Worm (Caenorhabditis elegans) whole organism, early embryonic: ENCODE measurements around the gene F09C6.15.

ENCODE experiments used
- B0310.2 ChIP-seq: sonication (generic microtip); optimal IDR thresholded peaks from 2 replicates; lab custom pipeline; 2016; ENCODE audit warnings: mild to moderate bottlenecking, missing genetic modification characterization, missing compliant biosample characterization
- F13C5.2 ChIP-seq: sonication (generic microtip); optimal IDR thresholded peaks from 2 replicates; lab custom pipeline; 2017; ENCODE audit warnings: mild to moderate bottlenecking, missing genetic modification characterization, inconsistent platforms, missing compliant biosample characterization
- aly-1 ChIP-seq: sonication (generic microtip); optimal IDR thresholded peaks from 2 replicates; lab custom pipeline; 2016; ENCODE audit warnings: missing genetic modification characterization, missing compliant biosample characterization
- ama-1 ChIP-seq: fragments of 150-350 bp; optimal IDR thresholded peaks from 2 replicates; lab custom pipeline; 2014
- ceh-13 ChIP-seq: fragments of 200-800 bp; sonication (Bioruptor generic); optimal IDR thresholded peaks from 2 replicates; lab custom pipeline; 2018; ENCODE audit warnings: mild to moderate bottlenecking, missing genetic modification characterization, missing compliant biosample characterization
- ceh-36 ChIP-seq: sonication (generic microtip); optimal IDR thresholded peaks from 2 replicates; lab custom pipeline; 2016; ENCODE audit warnings: missing genetic modification characterization, inconsistent platforms, missing compliant biosample characterization
- ets-7 ChIP-seq: sonication (generic microtip); optimal IDR thresholded peaks from 2 replicates; lab custom pipeline; 2016; ENCODE audit warnings: missing genotype, missing genetic modification characterization, missing compliant biosample characterization
- flt-1 ChIP-seq: fragments of 200-800 bp; sonication (Bioruptor generic); IDR thresholded peaks from 2 replicates; pipeline ENCODE4 v1.3.6; 2022; ENCODE audit warnings: missing genetic modification characterization, missing compliant biosample characterization
- hmbx-1 ChIP-seq: sonication (generic microtip); optimal IDR thresholded peaks from 2 replicates; lab custom pipeline; 2016; ENCODE audit warnings: mild to moderate bottlenecking, missing genetic modification characterization, missing compliant biosample characterization
- hmg-4 ChIP-seq: fragments of 200-800 bp; sonication (Bioruptor generic); optimal IDR thresholded peaks from 2 replicates; lab custom pipeline; 2018; ENCODE audit warnings: mild to moderate bottlenecking, missing genetic modification characterization, missing compliant biosample characterization
- hnd-1 ChIP-seq: sonication (generic microtip); optimal IDR thresholded peaks from 2 replicates; lab custom pipeline; 2016; ENCODE audit warnings: missing genetic modification characterization, missing compliant biosample characterization
- pes-1 ChIP-seq: fragments of 200-800 bp; sonication (Bioruptor generic); IDR thresholded peaks from 2 replicates; pipeline ENCODE4 v1.3.6; 2022; ENCODE audit warnings: missing genetic modification reagents, missing genetic modification characterization, missing compliant biosample characterization
- scrt-1 ChIP-seq: fragments of 200-800 bp; sonication (Bioruptor generic); IDR thresholded peaks from 2 replicates; pipeline ENCODE4 v1.3.6; 2022; ENCODE audit warnings: missing genetic modification characterization, missing compliant biosample characterization
- sea-1 ChIP-seq: fragments of 200-800 bp; sonication (Bioruptor generic); conservative IDR thresholded peaks from 2 replicates; pipeline ENCODE4 v1.3.6; 2022; ENCODE audit warnings: missing genetic modification characterization, missing compliant biosample characterization
- tbx-11 ChIP-seq: fragments of 200-800 bp; sonication (Bioruptor generic); IDR thresholded peaks from 2 replicates; pipeline ENCODE4 v1.3.6; 2022; ENCODE audit warnings: missing genetic modification characterization, missing compliant biosample characterization
- tbx-37 ChIP-seq: fragments of 200-800 bp; sonication (Bioruptor generic); conservative IDR thresholded peaks from 2 replicates; pipeline ENCODE4 v1.3.6; 2022; ENCODE audit warnings: missing genetic modification reagents, missing genetic modification characterization, missing compliant biosample characterization
- tra-4 ChIP-seq: sonication (generic microtip); optimal IDR thresholded peaks from 2 replicates; lab custom pipeline; 2017; ENCODE audit warnings: missing genetic modification characterization, missing compliant biosample characterization

F09C6.15 gene

DNA sequence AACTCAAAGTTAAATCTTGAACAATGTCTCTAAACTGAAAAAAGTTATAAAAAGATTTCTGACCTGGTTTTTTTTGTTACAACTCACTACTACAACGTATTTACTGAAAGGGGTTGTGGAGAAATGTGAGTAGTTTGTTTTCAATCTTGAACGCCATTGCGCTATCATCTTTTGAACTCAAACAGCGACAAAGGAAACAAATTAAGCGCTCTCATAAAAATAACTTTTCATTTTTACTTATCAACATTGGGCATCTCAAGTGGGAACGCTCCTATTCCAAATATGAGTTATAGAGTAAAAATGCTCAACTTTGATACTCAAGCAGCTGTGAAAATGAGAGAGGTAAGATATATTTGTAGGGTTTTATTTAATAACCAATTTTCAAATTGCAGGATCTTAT is at the start of gene F09C6.15:
Gene F09C6.15 (plus strand): TSS at position 301 of the 400 bp plus-strand sequence.
- no peak for TF ChIP-seq ets-7 (tag; lab: Kevin White, UChicago)
- no peak for TF ChIP-seq hnd-1
- no peak for TF ChIP-seq tbx-37 (GFP tag; lab: Robert Waterston, UW)
- no peak for TF ChIP-seq aly-1
- TF ChIP-seq hmg-4 (GFP tag; lab: Kevin White, UChicago) = no peak
- TF ChIP-seq sea-1 (GFP tag; lab: Robert Waterston, UW) = no peak
- TF ChIP-seq ama-1 (lab: Kevin White, UChicago) = no peak
- no peak for TF ChIP-seq ceh-13 (GFP tag; lab: Kevin White, UChicago)
- no peak for TF ChIP-seq tbx-11 (GFP tag; lab: Robert Waterston, UW)
- TF ChIP-seq B0310.2 (tag; lab: Kevin White, UChicago) = no peak
- no peak for TF ChIP-seq flt-1 (GFP tag; lab: Robert Waterston, UW)
- no peak for TF ChIP-seq pes-1 (GFP tag; lab: Robert Waterston, UW)

DNA sequence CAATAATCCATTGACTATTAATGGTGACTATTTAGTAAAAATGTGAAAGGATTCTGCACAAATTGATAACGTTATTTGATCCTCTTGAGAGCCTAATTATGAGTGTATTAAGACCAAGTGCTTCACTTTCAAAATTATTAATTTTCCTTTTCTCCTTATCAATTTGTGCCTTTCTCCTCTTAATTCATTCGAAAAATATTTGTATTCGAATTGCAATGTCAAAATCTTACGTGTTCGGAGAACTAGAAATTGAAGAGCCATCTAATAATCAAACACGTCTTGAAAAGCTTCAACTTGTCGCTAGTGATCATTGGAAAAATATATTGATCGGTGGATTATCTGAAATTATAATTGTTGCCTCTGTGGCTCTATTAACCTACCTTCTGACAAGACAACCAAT is 45.0 kb upstream of the F09C6.15 start, which contains the start of the genes clec-36 and clec-26:
Gene clec-36 (minus strand): TSS at position 101 of the 400 bp plus-strand sequence.
Gene clec-26 (plus strand): TSS at position 114 of the 400 bp plus-strand sequence.
- no peak for TF ChIP-seq hnd-1
- no peak for TF ChIP-seq ama-1 (lab: Kevin White, UChicago)
- TF ChIP-seq tbx-11 (GFP tag; lab: Robert Waterston, UW) = no peak
- TF ChIP-seq ceh-13 (GFP tag; lab: Kevin White, UChicago) = no peak
- TF ChIP-seq aly-1 = no peak
- TF ChIP-seq tbx-37 (GFP tag; lab: Robert Waterston, UW) = no peak
- no peak for TF ChIP-seq B0310.2 (tag; lab: Kevin White, UChicago)
- TF ChIP-seq tra-4 = no peak
- no peak for TF ChIP-seq flt-1 (GFP tag; lab: Robert Waterston, UW)
- TF ChIP-seq ets-7 (tag; lab: Kevin White, UChicago) = no peak
- no peak for TF ChIP-seq ceh-36
- TF ChIP-seq hmg-4 (GFP tag; lab: Kevin White, UChicago) = no peak
- no peak for TF ChIP-seq pes-1 (GFP tag; lab: Robert Waterston, UW)
- no peak for TF ChIP-seq scrt-1 (GFP tag; lab: Robert Waterston, UW)
- no peak for TF ChIP-seq F13C5.2
- no peak for TF ChIP-seq sea-1 (GFP tag; lab: Robert Waterston, UW)
- TF ChIP-seq hmbx-1 (tag; lab: Kevin White, UChicago) = no peak

DNA sequence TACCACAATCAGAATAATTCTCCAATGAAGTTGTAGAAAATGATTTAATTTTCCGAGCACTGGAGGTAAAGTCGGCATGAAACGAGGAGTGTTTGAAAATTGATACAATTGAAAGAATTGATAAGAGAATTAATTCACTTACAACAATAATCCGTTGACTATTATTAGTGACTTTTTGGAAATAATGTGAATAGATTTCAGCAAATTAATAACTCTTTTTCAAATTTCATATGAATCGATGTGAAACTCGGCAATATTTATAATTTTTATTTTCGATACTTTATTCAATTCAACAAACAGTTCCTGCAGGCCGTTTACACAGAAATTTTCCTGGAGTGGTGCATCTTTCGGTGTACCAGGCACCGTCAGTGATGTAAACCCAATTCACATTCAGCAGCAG is 41.5 kb upstream of the F09C6.15 start, which contains the start of gene clec-37:
Gene clec-37 (minus strand): TSS at position 101 of the 400 bp plus-strand sequence.
- TF ChIP-seq B0310.2 (tag; lab: Kevin White, UChicago) (no peak), tbx-37 (GFP tag; lab: Robert Waterston, UW) (no peak), pes-1 (GFP tag; lab: Robert Waterston, UW) (no peak), ets-7 (tag; lab: Kevin White, UChicago) (no peak)

DNA sequence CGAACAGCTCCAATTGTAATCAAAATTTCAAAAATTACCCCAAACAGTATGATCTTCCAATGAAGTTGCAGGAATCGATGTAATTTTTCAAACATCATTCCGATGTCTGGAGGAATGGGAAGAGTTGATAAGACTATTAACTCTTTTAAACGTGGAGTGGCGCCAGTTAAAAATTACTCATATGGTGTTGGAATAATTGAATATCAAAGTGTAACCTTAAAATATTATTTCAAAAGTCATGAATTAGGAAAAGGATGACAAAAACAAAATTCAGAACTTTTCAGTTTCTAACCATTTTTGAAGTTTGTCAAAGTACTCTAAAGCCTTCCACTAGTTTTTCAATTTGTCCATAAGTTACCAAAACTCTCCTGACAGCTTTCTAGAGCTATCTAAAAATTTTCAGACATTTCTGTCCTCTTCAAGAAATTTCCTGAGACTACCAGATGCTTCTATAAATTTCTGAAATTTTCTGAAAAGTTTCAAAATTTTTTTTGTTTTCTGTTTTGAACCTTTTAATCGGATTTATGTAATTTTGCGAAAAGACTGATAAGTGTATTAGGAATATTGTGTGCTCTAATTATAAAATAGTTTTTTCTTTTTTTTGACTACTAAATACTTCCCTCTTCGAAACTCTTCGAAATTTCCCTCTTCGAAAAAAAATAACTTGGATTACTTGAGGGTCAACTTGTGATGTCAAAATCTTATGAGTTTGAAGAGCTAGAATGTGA is 39.4 kb upstream of the F09C6.15 start, which contains the start of the genes clec-35 and clec-27:
Gene clec-35 (minus strand): TSS at position 101 of the 728 bp plus-strand sequence.
Gene clec-27 (plus strand): TSS at position 678 of the 728 bp plus-strand sequence.
- TF ChIP-seq pes-1 (GFP tag; lab: Robert Waterston, UW) (no peak), hmbx-1 (tag; lab: Kevin White, UChicago) (no peak), tbx-11 (GFP tag; lab: Robert Waterston, UW) (no peak), hnd-1 (no peak), scrt-1 (GFP tag; lab: Robert Waterston, UW) (no peak), sea-1 (GFP tag; lab: Robert Waterston, UW) (no peak), B0310.2 (tag; lab: Kevin White, UChicago) (no peak), ceh-36 (no peak), ama-1 (lab: Kevin White, UChicago) (no peak), tbx-37 (GFP tag; lab: Robert Waterston, UW) (no peak), flt-1 (GFP tag; lab: Robert Waterston, UW) (no peak)

DNA sequence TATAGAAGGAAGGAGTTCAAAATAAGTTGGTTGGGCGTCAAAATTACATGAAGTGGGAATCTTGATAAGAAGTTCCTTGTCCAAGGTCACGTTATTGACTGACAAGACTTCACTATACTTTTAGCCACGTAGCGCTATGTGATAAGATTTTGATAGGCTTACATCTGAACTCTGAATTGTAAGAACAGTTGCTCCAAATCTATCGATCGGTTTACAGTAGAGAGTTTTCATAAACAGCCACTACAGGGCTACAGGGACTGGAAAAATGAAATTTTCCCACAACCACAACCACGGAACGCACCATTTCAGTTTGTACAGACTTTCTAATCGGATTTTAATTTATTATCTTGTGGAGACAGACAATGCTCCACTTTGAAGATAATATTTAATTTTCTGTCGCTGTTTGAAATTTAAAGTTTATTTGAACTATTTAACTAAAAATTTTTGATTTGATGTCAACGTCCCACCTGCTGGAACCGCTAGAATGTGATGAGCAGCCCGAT is 35.5 kb upstream of the F09C6.15 start, which contains the start of the genes clec-31 and clec-22:
Gene clec-31 (minus strand): TSS at position 101 of the 503 bp plus-strand sequence.
Gene clec-22 (plus strand): TSS at position 453 of the 503 bp plus-strand sequence.
- TF ChIP-seq ama-1 (lab: Kevin White, UChicago) = no peak

DNA sequence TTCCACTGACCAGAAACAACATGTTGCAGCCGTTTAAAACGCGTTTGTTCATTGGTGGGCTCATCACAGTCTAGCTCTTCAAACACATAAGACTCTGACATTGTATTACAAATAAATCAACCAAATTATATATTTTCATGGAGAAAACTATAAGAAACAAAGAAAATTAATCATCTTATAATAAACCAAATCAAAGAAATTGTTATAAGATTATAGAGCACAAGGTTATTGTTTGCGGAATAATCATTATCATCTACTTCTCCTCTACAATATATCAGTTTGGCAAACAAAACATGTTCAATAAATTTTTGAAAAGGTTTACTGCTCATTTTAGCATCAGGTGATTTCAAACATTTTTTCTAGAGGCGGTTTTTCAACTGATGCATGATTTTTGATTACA is 31.8 kb upstream of the F09C6.15 start, which contains the start of the genes clec-32 and clec-24:
Gene clec-32 (minus strand): TSS at position 101 of the 400 bp plus-strand sequence.
Gene clec-24 (plus strand): TSS at position 294 of the 400 bp plus-strand sequence.
- TF ChIP-seq ama-1 (lab: Kevin White, UChicago) (no peak), ceh-36 (no peak), B0310.2 (tag; lab: Kevin White, UChicago) (no peak), sea-1 (GFP tag; lab: Robert Waterston, UW) (no peak), hmg-4 (GFP tag; lab: Kevin White, UChicago) (no peak), hmbx-1 (tag; lab: Kevin White, UChicago) (no peak)

DNA sequence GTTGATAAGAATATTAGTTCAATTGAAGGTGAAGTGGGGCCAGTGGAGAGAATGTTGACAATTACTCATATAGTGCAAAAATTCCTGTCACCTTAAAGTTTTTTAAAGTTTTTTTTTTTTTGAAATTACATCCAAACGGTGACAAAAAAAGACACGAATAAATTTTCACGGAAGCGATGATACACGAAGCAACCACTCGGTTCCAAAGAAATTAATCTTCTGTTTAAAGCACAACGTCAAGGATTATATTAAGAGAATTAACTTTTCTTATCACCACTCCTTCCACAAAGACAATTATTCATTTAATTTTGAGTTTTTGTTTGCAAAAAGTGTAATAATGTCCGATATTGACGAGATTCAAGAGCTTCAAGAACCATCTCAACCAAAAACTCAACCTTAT is 28.1 kb upstream of the F09C6.15 start, which contains the start of gene clec-28:
Gene clec-28 (plus strand): TSS at position 301 of the 400 bp plus-strand sequence.
- TF ChIP-seq tbx-37 (GFP tag; lab: Robert Waterston, UW) (no peak), ama-1 (lab: Kevin White, UChicago) (no peak), aly-1 (no peak), ets-7 (tag; lab: Kevin White, UChicago) (no peak), flt-1 (GFP tag; lab: Robert Waterston, UW) (no peak), F13C5.2 (no peak), tra-4 (no peak), scrt-1 (GFP tag; lab: Robert Waterston, UW) (no peak), tbx-11 (GFP tag; lab: Robert Waterston, UW) (no peak)
